Worm (Caenorhabditis elegans) whole organism, early embryonic: ENCODE data around the gene F58E2.2.
"Not testable (repeated sequence)": the region's sequence is repeated elsewhere in the genome, so short reads cannot be mapped to it uniquely, and the experiment has no call there.

Experiments used
- F13C5.2 ChIP-seq: sonication (generic microtip); optimal IDR thresholded peaks from 2 replicates; lab custom pipeline; 2017; ENCODE audit warnings: mild to moderate bottlenecking, missing genetic modification characterization, inconsistent platforms, missing compliant biosample characterization
- aly-1 ChIP-seq: sonication (generic microtip); optimal IDR thresholded peaks from 2 replicates; lab custom pipeline; 2016; ENCODE audit warnings: missing genetic modification characterization, missing compliant biosample characterization
- ama-1 ChIP-seq: fragments of 150-350 bp; optimal IDR thresholded peaks from 2 replicates; lab custom pipeline; 2014
- ceh-13 ChIP-seq: fragments of 200-800 bp; sonication (Bioruptor generic); optimal IDR thresholded peaks from 2 replicates; lab custom pipeline; 2018; ENCODE audit warnings: mild to moderate bottlenecking, missing genetic modification characterization, missing compliant biosample characterization
- ceh-36 ChIP-seq: sonication (generic microtip); optimal IDR thresholded peaks from 2 replicates; lab custom pipeline; 2016; ENCODE audit warnings: missing genetic modification characterization, inconsistent platforms, missing compliant biosample characterization
- ets-7 ChIP-seq: sonication (generic microtip); optimal IDR thresholded peaks from 2 replicates; lab custom pipeline; 2016; ENCODE audit warnings: missing genotype, missing genetic modification characterization, missing compliant biosample characterization
- flt-1 ChIP-seq: fragments of 200-800 bp; sonication (Bioruptor generic); IDR thresholded peaks from 2 replicates; pipeline ENCODE4 v1.3.6; 2022; ENCODE audit warnings: missing genetic modification characterization, missing compliant biosample characterization
- hmg-4 ChIP-seq: fragments of 200-800 bp; sonication (Bioruptor generic); optimal IDR thresholded peaks from 2 replicates; lab custom pipeline; 2018; ENCODE audit warnings: mild to moderate bottlenecking, missing genetic modification characterization, missing compliant biosample characterization
- hnd-1 ChIP-seq: sonication (generic microtip); optimal IDR thresholded peaks from 2 replicates; lab custom pipeline; 2016; ENCODE audit warnings: missing genetic modification characterization, missing compliant biosample characterization
- pes-1 ChIP-seq: fragments of 200-800 bp; sonication (Bioruptor generic); IDR thresholded peaks from 2 replicates; pipeline ENCODE4 v1.3.6; 2022; ENCODE audit warnings: missing genetic modification reagents, missing genetic modification characterization, missing compliant biosample characterization
- sea-1 ChIP-seq: fragments of 200-800 bp; sonication (Bioruptor generic); conservative IDR thresholded peaks from 2 replicates; pipeline ENCODE4 v1.3.6; 2022; ENCODE audit warnings: missing genetic modification characterization, missing compliant biosample characterization
- tbx-37 ChIP-seq: fragments of 200-800 bp; sonication (Bioruptor generic); conservative IDR thresholded peaks from 2 replicates; pipeline ENCODE4 v1.3.6; 2022; ENCODE audit warnings: missing genetic modification reagents, missing genetic modification characterization, missing compliant biosample characterization
- tra-4 ChIP-seq: sonication (generic microtip); optimal IDR thresholded peaks from 2 replicates; lab custom pipeline; 2017; ENCODE audit warnings: missing genetic modification characterization, missing compliant biosample characterization

DNA sequence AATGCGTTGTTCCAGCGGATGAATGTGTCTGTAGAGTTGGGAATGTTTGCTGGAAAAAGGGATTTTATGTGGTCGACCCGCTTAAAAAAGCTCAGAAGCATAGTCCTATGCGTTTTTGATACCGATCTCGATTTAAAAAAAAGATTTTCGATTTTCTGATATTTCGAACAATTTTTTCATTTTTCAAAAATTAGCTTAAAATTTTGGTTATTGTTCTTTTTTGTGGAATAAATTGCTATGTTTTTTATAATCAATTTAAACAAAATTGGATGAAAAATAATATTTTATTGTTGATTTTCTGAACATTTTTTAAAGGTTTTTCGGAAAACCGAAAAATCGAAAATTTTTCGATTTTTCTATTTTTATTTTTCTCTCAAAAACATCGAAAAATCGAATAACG lies 36.5 kb upstream of the F58E2.2 start, which contains the start of gene C04C3.7:
- TF ChIP-seq ceh-36 (tag; lab: Kevin White, UChicago); F13C5.2; hmg-4 (GFP tag; lab: Kevin White, UChicago); tra-4 (tag; lab: Kevin White, UChicago); ama-1 (lab: Kevin White, UChicago); hnd-1 (tag; lab: Kevin White, UChicago); tbx-37 (GFP tag; lab: Robert Waterston, UW); sea-1 (GFP tag; lab: Robert Waterston, UW); pes-1 (GFP tag; lab: Robert Waterston, UW); ets-7 (tag; lab: Kevin White, UChicago); flt-1 (GFP tag; lab: Robert Waterston, UW); aly-1 (tag; lab: Kevin White, UChicago); ceh-13 (GFP tag; lab: Kevin White, UChicago): not testable (repeated sequence)
